Fruit fly (Drosophila melanogaster) whole organism, embryonic: ENCODE data around the gene Gclc.

Experiments used
- Adf1 ChIP-seq: fragments of 200-800 bp; sonication (Bioruptor generic); IDR thresholded peaks from 2 replicates; pipeline ENCODE4 v1.3.6; 2022; ENCODE audit warnings: missing biosample characterization, missing genetic modification characterization
- Atf-2 ChIP-seq: fragments of 200-800 bp; sonication (Bioruptor generic); optimal IDR thresholded peaks from 2 replicates; lab custom pipeline; 2016; ENCODE audit warnings: missing biosample characterization, missing genetic modification characterization
- B-H2 ChIP-seq: fragments of 200-800 bp; sonication (Bioruptor generic); optimal IDR thresholded peaks from 2 replicates; lab custom pipeline; 2018; ENCODE audit warnings: missing biosample characterization, mild to moderate bottlenecking, missing genetic modification characterization
- CG10267 ChIP-seq: fragments of 200-800 bp; sonication (Bioruptor generic); optimal IDR thresholded peaks from 2 replicates; lab custom pipeline; 2018; ENCODE audit warnings: missing biosample characterization, mild to moderate bottlenecking, missing genetic modification characterization, moderate library complexity
- CG10654 ChIP-seq: fragments of 200-800 bp; sonication (Bioruptor generic); optimal IDR thresholded peaks from 2 replicates; lab custom pipeline; 2016; ENCODE audit warnings: missing biosample characterization, missing genetic modification characterization
- CG11247 ChIP-seq: fragments of 200-800 bp; sonication (Bioruptor generic); IDR thresholded peaks from 2 replicates; pipeline ENCODE4 v1.3.6; 2022; ENCODE audit warnings: missing biosample characterization, missing genetic modification characterization
- CG11456 ChIP-seq: fragments of 200-800 bp; sonication (Bioruptor generic); IDR thresholded peaks from 3 replicates; pipeline ENCODE4 v1.3.6; 2022; ENCODE audit warnings: missing biosample characterization, missing genetic modification characterization
- CG13287 ChIP-seq: fragments of 200-800 bp; sonication (Bioruptor generic); IDR thresholded peaks from 2 replicates; pipeline ENCODE4 v1.3.6; 2022; ENCODE audit warnings: missing biosample characterization, missing genetic modification characterization; ENCODE audit not compliant: partially characterized antibody
- CG13775 ChIP-seq: fragments of 200-800 bp; sonication (Bioruptor generic); optimal IDR thresholded peaks from 3 replicates; lab custom pipeline; 2017; ENCODE audit warnings: missing biosample characterization, mild to moderate bottlenecking, missing genetic modification characterization
- CG14710 ChIP-seq: fragments of 200-800 bp; sonication (Bioruptor generic); optimal IDR thresholded peaks from 3 replicates; lab custom pipeline; 2019; ENCODE audit warnings: missing biosample characterization, mild to moderate bottlenecking, missing genetic modification characterization, moderate library complexity
- CG15514 ChIP-seq: fragments of 200-800 bp; sonication (Bioruptor generic); optimal IDR thresholded peaks from 3 replicates; lab custom pipeline; 2017; ENCODE audit warnings: missing biosample characterization, missing genetic modification characterization, mild to moderate bottlenecking, moderate library complexity, missing genetic modification reagents
- CG34376 ChIP-seq: fragments of 200-800 bp; sonication (Bioruptor generic); optimal IDR thresholded peaks from 2 replicates; lab custom pipeline; 2018; ENCODE audit warnings: missing biosample characterization, mild to moderate bottlenecking, missing genetic modification characterization
- CG42726 ChIP-seq: fragments of 200-800 bp; sonication (Bioruptor generic); IDR thresholded peaks from 2 replicates; pipeline ENCODE4 v1.3.6; 2022; ENCODE audit warnings: missing biosample characterization, missing genetic modification characterization; ENCODE audit not compliant: partially characterized antibody
- CG4404 ChIP-seq: fragments of 200-800 bp; sonication (Bioruptor generic); IDR thresholded peaks from 2 replicates; pipeline ENCODE4 v1.3.6; 2022; ENCODE audit warnings: missing biosample characterization, missing genetic modification characterization
- CG9797 ChIP-seq: fragments of 200-800 bp; sonication (Bioruptor generic); optimal IDR thresholded peaks from 3 replicates; lab custom pipeline; 2018; ENCODE audit warnings: missing biosample characterization, mild to moderate bottlenecking, missing genetic modification characterization
- CoRest ChIP-seq: fragments of 200-800 bp; sonication (Bioruptor generic); optimal IDR thresholded peaks from 3 replicates; lab custom pipeline; 2018; ENCODE audit warnings: missing biosample characterization, mild to moderate bottlenecking, missing genetic modification characterization, moderate library complexity
- Deaf1 ChIP-seq: fragments of 200-800 bp; optimal IDR thresholded peaks from 3 replicates; lab custom pipeline; 2019; ENCODE audit warnings: missing biosample characterization, mild to moderate bottlenecking, missing genetic modification characterization, moderate library complexity
- Dfd ChIP-seq, 2 experiments: fragments of >200 bp; optimal IDR thresholded peaks; 2 replicates each; lab custom pipeline; 2017; ENCODE audit warnings: missing biosample characterization in 2 of 2, missing genetic modification characterization in 2 of 2
- Dip3 ChIP-seq: fragments of 200-800 bp; sonication (Bioruptor generic); optimal IDR thresholded peaks from 3 replicates; lab custom pipeline; 2016; ENCODE audit warnings: missing biosample characterization, missing genetic modification characterization
- Dll ChIP-seq: fragments of 200-800 bp; sonication (Bioruptor generic); IDR thresholded peaks from 4 replicates; pipeline ENCODE4 v1.3.6; 2022; ENCODE audit warnings: missing biosample characterization, missing genetic modification characterization; ENCODE audit not compliant: partially characterized antibody
- E2f1 ChIP-seq: fragments of 200-800 bp; sonication (Bioruptor generic); IDR thresholded peaks from 2 replicates; pipeline ENCODE4 v1.3.6; 2022; ENCODE audit warnings: missing biosample characterization, missing genetic modification characterization
- E2f2 ChIP-seq: fragments of 200-800 bp; sonication (Bioruptor generic); IDR thresholded peaks from 2 replicates; pipeline ENCODE4 v1.3.6; 2022; ENCODE audit warnings: missing biosample characterization, missing genetic modification characterization
- Fer3 ChIP-seq: fragments of 200-800 bp; sonication (Bioruptor generic); optimal IDR thresholded peaks from 2 replicates; lab custom pipeline; 2018; ENCODE audit warnings: missing biosample characterization, mild to moderate bottlenecking, missing genetic modification characterization, moderate library complexity
- HLH3B ChIP-seq: fragments of 200-800 bp; sonication (Bioruptor generic); IDR thresholded peaks from 2 replicates; pipeline ENCODE4 v1.3.6; 2022; ENCODE audit warnings: missing biosample characterization, missing genetic modification characterization
- Hey ChIP-seq: fragments of 200-800 bp; sonication (Bioruptor generic); optimal IDR thresholded peaks from 3 replicates; lab custom pipeline; 2018; ENCODE audit warnings: missing biosample characterization, mild to moderate bottlenecking, missing genetic modification characterization
- Hmx ChIP-seq: fragments of 200-800 bp; sonication (Bioruptor generic); optimal IDR thresholded peaks from 2 replicates; lab custom pipeline; 2016; ENCODE audit warnings: missing biosample characterization, missing genetic modification characterization
- Lim3 ChIP-seq: fragments of 200-800 bp; sonication (Bioruptor generic); IDR thresholded peaks from 2 replicates; pipeline ENCODE4 v1.3.6; 2022; ENCODE audit warnings: missing biosample characterization, missing genetic modification characterization
- MESR4 ChIP-seq: fragments of 200-800 bp; sonication (Bioruptor generic); optimal IDR thresholded peaks from 2 replicates; lab custom pipeline; 2018; ENCODE audit warnings: missing biosample characterization, mild to moderate bottlenecking, missing genetic modification characterization, moderate library complexity
- Mrtf ChIP-seq: fragments of 200-800 bp; sonication (Bioruptor generic); IDR thresholded peaks from 3 replicates; pipeline ENCODE4 v1.3.6; 2022; ENCODE audit warnings: missing biosample characterization, missing genetic modification characterization
- Nf-YB ChIP-seq: fragments of 200-800 bp; sonication (Bioruptor generic); optimal IDR thresholded peaks from 3 replicates; lab custom pipeline; 2019; ENCODE audit warnings: missing biosample characterization, mild to moderate bottlenecking, missing genetic modification characterization, moderate library complexity
- Sin3A ChIP-seq: fragments of >200 bp; optimal IDR thresholded peaks from 2 replicates; lab custom pipeline; 2018
- ash1 ChIP-seq: fragments of 200-800 bp; sonication (Bioruptor generic); optimal IDR thresholded peaks from 2 replicates; lab custom pipeline; 2018; ENCODE audit warnings: missing biosample characterization, mild to moderate bottlenecking, missing genetic modification characterization
- bigmax ChIP-seq: fragments of 200-800 bp; sonication (Bioruptor generic); optimal IDR thresholded peaks from 2 replicates; lab custom pipeline; 2018; ENCODE audit warnings: missing biosample characterization, mild to moderate bottlenecking, missing genetic modification characterization
- cwo ChIP-seq: fragments of 200-800 bp; sonication (Bioruptor generic); optimal IDR thresholded peaks from 3 replicates; lab custom pipeline; 2017; ENCODE audit warnings: missing biosample characterization, missing genetic modification characterization, mild to moderate bottlenecking, moderate library complexity, missing genetic modification reagents
- dmrt99B ChIP-seq: fragments of 200-800 bp; sonication (Bioruptor generic); optimal IDR thresholded peaks from 2 replicates; lab custom pipeline; 2018; ENCODE audit warnings: missing biosample characterization, mild to moderate bottlenecking, missing genetic modification characterization, moderate library complexity
- dpn ChIP-seq, 2 experiments: fragments of 200-800 bp; sonication (Bioruptor generic); optimal IDR thresholded peaks; 3 replicates each; lab custom pipeline; 2016; ENCODE audit warnings: missing biosample characterization in 2 of 2, missing genetic modification characterization in 2 of 2
- gcm ChIP-seq: fragments of 200-800 bp; sonication (Bioruptor generic); optimal IDR thresholded peaks from 2 replicates; lab custom pipeline; 2019; ENCODE audit warnings: missing biosample characterization, mild to moderate bottlenecking, missing genetic modification characterization, moderate library complexity
- gcm2 ChIP-seq: fragments of 200-800 bp; sonication (Bioruptor generic); optimal IDR thresholded peaks from 2 replicates; lab custom pipeline; 2016; ENCODE audit warnings: missing biosample characterization, missing genetic modification characterization
- h ChIP-seq: fragments of >200 bp; optimal IDR thresholded peaks from 2 replicates; lab custom pipeline; 2017
- ham ChIP-seq: fragments of 200-800 bp; sonication (Bioruptor generic); IDR thresholded peaks from 2 replicates; pipeline ENCODE4 v1.3.6; 2022; ENCODE audit warnings: missing biosample characterization, missing genetic modification characterization
- her ChIP-seq: fragments of 200-800 bp; sonication (Bioruptor generic); optimal IDR thresholded peaks from 2 replicates; lab custom pipeline; 2016; ENCODE audit warnings: missing biosample characterization, missing genetic modification characterization
- insv ChIP-seq, 2 experiments: fragments of 200-800 bp; sonication (Bioruptor generic); optimal IDR thresholded peaks; 3 replicates each; lab custom pipeline; 2016 to 2018; ENCODE audit warnings: missing biosample characterization in 2 of 2, missing genetic modification characterization in 2 of 2
- kah ChIP-seq: fragments of 200-800 bp; sonication (Bioruptor generic); optimal IDR thresholded peaks from 2 replicates; lab custom pipeline; 2018; ENCODE audit warnings: missing biosample characterization, mild to moderate bottlenecking, missing genetic modification characterization
- klu ChIP-seq: fragments of 200-800 bp; sonication (Bioruptor generic); IDR thresholded peaks from 2 replicates; pipeline ENCODE4 v1.3.6; 2022; ENCODE audit warnings: missing biosample characterization, missing genetic modification characterization
- kni ChIP-seq: fragments of 200-800 bp; sonication (Bioruptor generic); optimal IDR thresholded peaks from 3 replicates; lab custom pipeline; 2017; ENCODE audit warnings: mild to moderate bottlenecking, missing biosample characterization, missing genetic modification reagents, missing genetic modification characterization
- knrl ChIP-seq: fragments of 200-800 bp; sonication (Bioruptor generic); IDR thresholded peaks from 3 replicates; pipeline ENCODE4 v1.3.6; 2022; ENCODE audit warnings: missing biosample characterization, missing genetic modification characterization; ENCODE audit not compliant: partially characterized antibody
- lab ChIP-seq: fragments of 200-800 bp; sonication (Bioruptor generic); optimal IDR thresholded peaks from 3 replicates; lab custom pipeline; 2017; ENCODE audit warnings: missing biosample characterization, missing genetic modification characterization, mild to moderate bottlenecking, moderate library complexity, missing genetic modification reagents
- lmd ChIP-seq: fragments of 200-800 bp; sonication (Bioruptor generic); IDR thresholded peaks from 2 replicates; pipeline ENCODE4 v1.3.6; 2022; ENCODE audit warnings: missing biosample characterization, missing genetic modification characterization
- sr ChIP-seq: fragments of 200-800 bp; sonication (Bioruptor generic); IDR thresholded peaks from 3 replicates; pipeline ENCODE4 v1.3.6; 2022; ENCODE audit warnings: missing biosample characterization, missing genetic modification characterization
- trem ChIP-seq: fragments of 200-800 bp; optimal IDR thresholded peaks from 3 replicates; lab custom pipeline; 2019; ENCODE audit warnings: missing biosample characterization, mild to moderate bottlenecking, missing genetic modification characterization, moderate library complexity
- unc-4 ChIP-seq: fragments of 200-800 bp; sonication (Bioruptor generic); IDR thresholded peaks from 2 replicates; pipeline ENCODE4 v1.3.6; 2022; ENCODE audit warnings: missing biosample characterization, missing genetic modification characterization; ENCODE audit not compliant: partially characterized antibody
- z ChIP-seq: fragments of 200-800 bp; sonication (Bioruptor generic); IDR thresholded peaks from 3 replicates; pipeline ENCODE4 v1.3.6; 2022; ENCODE audit warnings: missing biosample characterization, missing genetic modification characterization

Gene Gclc

DNA sequence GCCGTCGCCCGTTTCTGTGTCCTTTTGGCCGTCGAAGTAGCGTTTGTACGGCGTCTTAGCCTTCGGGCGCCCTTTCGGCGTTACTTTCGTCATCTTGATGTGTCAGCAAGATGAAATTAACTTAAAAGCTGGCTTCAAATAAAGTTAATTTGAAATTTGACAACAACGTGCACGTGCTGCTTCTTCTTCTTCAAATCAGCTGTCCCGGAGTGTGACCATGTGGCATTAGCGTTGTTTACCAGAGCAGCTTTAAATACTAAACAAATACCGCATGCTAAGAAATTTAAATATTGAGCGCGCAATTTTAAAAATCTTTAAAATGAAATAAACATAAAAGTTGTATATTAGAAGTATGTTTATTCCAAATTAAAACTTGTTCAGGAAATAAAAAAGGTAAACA, 5.0 kb upstream of the Gclc start, which contains the start of gene CG2260:
CG2260 (minus strand) TSS at position 209 of the 400 bp plus-strand sequence.
- no peak for TF ChIP-seq Nf-YB
- TF ChIP-seq CG13775 (GFP tag; lab: Kevin White, UChicago), result no peak
- no peak for TF ChIP-seq CG10654 (GFP tag; lab: Kevin White, UChicago)
- no peak for TF ChIP-seq Fer3 (tag; lab: Kevin White, UChicago)
- no peak for TF ChIP-seq Hey
- no peak for TF ChIP-seq ash1 (GFP tag; lab: Kevin White, UChicago)
- no peak for TF ChIP-seq gcm
- TF ChIP-seq kni (GFP tag; lab: Kevin White, UChicago), result no peak
- no peak for TF ChIP-seq dmrt99B (tag; lab: Kevin White, UChicago)
- TF ChIP-seq z, result no peak
- TF ChIP-seq kah (GFP tag; lab: Kevin White, UChicago), result no peak
- TF ChIP-seq dpn (GFP tag; optimal IDR thresholded peaks at IDR 0.05; lab: Kevin White, UChicago), result no peak
- TF ChIP-seq CG13287 (GFP tag; lab: Robert Waterston, UW), result peak; percentile 27; the same call in 1 of the 2 replicates
- TF ChIP-seq Deaf1 (tag; lab: Kevin White, UChicago), result no peak
- no peak for TF ChIP-seq ham (GFP tag; lab: Robert Waterston, UW)
- TF ChIP-seq MESR4 (GFP tag; lab: Kevin White, UChicago), result peak; percentile 47
- no peak for TF ChIP-seq h (lab: Kevin White, UChicago)
- TF ChIP-seq CG11247 (GFP tag; lab: Robert Waterston, UW), result no peak
- TF ChIP-seq CG15514, result peak; percentile 75
- peak; percentile 40 for TF ChIP-seq unc-4 (GFP tag; lab: Robert Waterston, UW)
- TF ChIP-seq CG11456 (GFP tag; lab: Robert Waterston, UW), result no peak
- no peak for TF ChIP-seq lab
- TF ChIP-seq knrl (GFP tag; lab: Robert Waterston, UW), result no peak
- TF ChIP-seq CoRest, result no peak
- TF ChIP-seq lmd, result no peak
- TF ChIP-seq trem (tag; lab: Kevin White, UChicago), result peak; percentile 12
- peak; percentile 74 for TF ChIP-seq CG9797 (GFP tag; lab: Kevin White, UChicago)
- no peak for TF ChIP-seq klu (GFP tag; lab: Robert Waterston, UW)
- no peak for TF ChIP-seq gcm2 (GFP tag; lab: Kevin White, UChicago)
- TF ChIP-seq B-H2 (GFP tag; lab: Kevin White, UChicago), result no peak
- TF ChIP-seq Dip3 (GFP tag; lab: Kevin White, UChicago), result no peak
- TF ChIP-seq Atf-2 (GFP tag; lab: Kevin White, UChicago), result no peak
- no peak for TF ChIP-seq HLH3B (GFP tag; lab: Robert Waterston, UW)
- peak; percentile 49 for TF ChIP-seq cwo
- no peak for TF ChIP-seq Hmx (GFP tag; lab: Kevin White, UChicago)
- no peak for TF ChIP-seq E2f1 (GFP tag; lab: Robert Waterston, UW)
- no peak for TF ChIP-seq insv (GFP tag; optimal IDR thresholded peaks at IDR 0.05; lab: Kevin White, UChicago)
- TF ChIP-seq Sin3A (lab: Kevin White, UChicago), result peak; percentile 8
- TF ChIP-seq sr (GFP tag; lab: Robert Waterston, UW), result no peak
- no peak for TF ChIP-seq Dfd (GFP tag; optimal IDR thresholded peaks at IDR 0.05; lab: Kevin White, UChicago)
- peak; percentile 92 for TF ChIP-seq E2f2 (GFP tag; lab: Robert Waterston, UW)
- no peak for TF ChIP-seq CG4404
- TF ChIP-seq Mrtf (GFP tag; lab: Robert Waterston, UW), result no peak
- TF ChIP-seq CG34376, result no peak
- TF ChIP-seq Dll (GFP tag; lab: Robert Waterston, UW), result 0 out of 4 replicates have a peak, but pooled peaks have one; percentile 20
- TF ChIP-seq CG10267 (tag; lab: Kevin White, UChicago), result peak; percentile 13
- TF ChIP-seq her (GFP tag; lab: Kevin White, UChicago), result no peak
- TF ChIP-seq CG14710 (tag; lab: Kevin White, UChicago), result peak; percentile 18
- TF ChIP-seq Adf1, result no peak
- TF ChIP-seq CG42726 (GFP tag; lab: Robert Waterston, UW), result no peak
- no peak for TF ChIP-seq Lim3
- no peak for TF ChIP-seq bigmax (GFP tag; lab: Kevin White, UChicago)
